Fruit fly (Drosophila melanogaster): Measurements from ENCODE around the gene CG42717.

dm6 chr3L:16024276-16025019 is 8.5 kb downstream of the CG42717 start:
- TF ChIP-seq CG5245 (GFP tag; optimal IDR thresholded peaks at IDR 0.05): no peak
- TF ChIP-seq BEAF-32 (GFP tag; optimal IDR thresholded peaks at IDR 0.05): no peak
- no peak for TF ChIP-seq CG7372 (GFP tag; IDR thresholded peaks at IDR 0.05)
- TF ChIP-seq CG42726 (GFP tag; IDR thresholded peaks at IDR 0.05; ENCODE audit: partially characterized antibody): no peak
- TF ChIP-seq Elba2 (GFP tag; optimal IDR thresholded peaks at IDR 0.05): no peak
- TF ChIP-seq NC2α (GFP tag; optimal IDR thresholded peaks at IDR 0.05): no peak
- no peak for TF ChIP-seq CG12744 (GFP tag; optimal IDR thresholded peaks at IDR 0.05)
- no peak for TF ChIP-seq Ptx1 (GFP tag; IDR thresholded peaks at IDR 0.05)

Data from whole organism, embryonic.